Worm (Caenorhabditis elegans) whole organism, young adult: ENCODE results near the gene frh-1.
A peak's percentile ranks its signal among the peaks of the same experiment; 100 is the strongest.

Experiments
- F55B11.4 ChIP-seq: sonication (generic microtip); optimal IDR thresholded peaks from 2 replicates; lab custom pipeline; 2016; ENCODE audit warnings: missing compliant biosample characterization, missing genetic modification characterization, borderline replicate concordance; ENCODE audit not compliant: insufficient read depth
- F57A8.1 ChIP-seq: fragments of 200-800 bp; sonication (Bioruptor generic); optimal IDR thresholded peaks from 2 replicates; lab custom pipeline; 2018; ENCODE audit warnings: mild to moderate bottlenecking, missing genetic modification characterization, moderate library complexity, missing compliant biosample characterization
- Y56A3A.18 ChIP-seq: fragments of 200-800 bp; sonication (Bioruptor generic); IDR thresholded peaks from 2 replicates; pipeline ENCODE4 v1.3.6; 2022; ENCODE audit warnings: missing genetic modification reagents, missing genetic modification characterization, missing compliant biosample characterization
- ceh-58 ChIP-seq: fragments of 200-800 bp; sonication (Bioruptor generic); IDR thresholded peaks from 2 replicates; pipeline ENCODE4 v1.3.6; 2022; ENCODE audit warnings: missing genetic modification characterization, missing compliant biosample characterization
- dox-1 ChIP-seq: fragments of 200-800 bp; sonication (Bioruptor generic); IDR thresholded peaks from 2 replicates; pipeline ENCODE4 v1.3.6; 2022; ENCODE audit warnings: missing genetic modification reagents, missing genetic modification characterization, missing compliant biosample characterization
- ets-4 ChIP-seq: fragments of 200-800 bp; sonication (Bioruptor generic); optimal IDR thresholded peaks from 2 replicates; lab custom pipeline; 2018; ENCODE audit warnings: mild to moderate bottlenecking, missing genetic modification characterization, missing compliant biosample characterization
- hlh-12 ChIP-seq: sonication (generic microtip); optimal IDR thresholded peaks from 2 replicates; lab custom pipeline; 2016; ENCODE audit warnings: missing genetic modification characterization, missing compliant biosample characterization
- lag-1 ChIP-seq: fragments of 200-800 bp; sonication (Bioruptor generic); IDR thresholded peaks from 2 replicates; pipeline ENCODE4 v1.3.6; 2022; ENCODE audit warnings: missing genetic modification reagents, missing genetic modification characterization, missing compliant biosample characterization
- lin-35 ChIP-seq, 3 experiments: fragments of 150-350 bp in 2 of 3; sonication (generic microtip) in 1 of 3; optimal IDR thresholded peaks; 2 replicates each; lab custom pipeline; 2014 to 2018; ENCODE audit warnings: missing biosample characterization in 3 of 3, missing genetic modification characterization in 3 of 3, missing genetic modification reagents in 3 of 3
- nfya-1 ChIP-seq: sonication (generic microtip); optimal IDR thresholded peaks from 2 replicates; lab custom pipeline; 2017; ENCODE audit warnings: antibody characterized with exemption, missing compliant biosample characterization, missing genetic modification characterization, borderline replicate concordance; ENCODE audit not compliant: insufficient read depth
- nhr-90 ChIP-seq: sonication (generic microtip); optimal IDR thresholded peaks from 2 replicates; lab custom pipeline; 2016; ENCODE audit warnings: missing genotype, mild to moderate bottlenecking, missing genetic modification characterization, missing compliant biosample characterization
- snpc-4 ChIP-seq, 5 experiments: fragments of 150-350 bp in 1 of 5; sonication (generic microtip) in 4 of 5; optimal IDR thresholded peaks; 2 replicates each; lab custom pipeline; 2014 to 2018; ENCODE audit warnings: missing genetic modification characterization in 5 of 5, missing biosample characterization in 3 of 5, antibody characterized with exemption in 2 of 5, mild to moderate bottlenecking in 2 of 5, missing compliant biosample characterization in 2 of 5, missing genotype in 2 of 5, moderate library complexity in 2 of 5, missing genetic modification reagents in 1 of 5

DNA sequence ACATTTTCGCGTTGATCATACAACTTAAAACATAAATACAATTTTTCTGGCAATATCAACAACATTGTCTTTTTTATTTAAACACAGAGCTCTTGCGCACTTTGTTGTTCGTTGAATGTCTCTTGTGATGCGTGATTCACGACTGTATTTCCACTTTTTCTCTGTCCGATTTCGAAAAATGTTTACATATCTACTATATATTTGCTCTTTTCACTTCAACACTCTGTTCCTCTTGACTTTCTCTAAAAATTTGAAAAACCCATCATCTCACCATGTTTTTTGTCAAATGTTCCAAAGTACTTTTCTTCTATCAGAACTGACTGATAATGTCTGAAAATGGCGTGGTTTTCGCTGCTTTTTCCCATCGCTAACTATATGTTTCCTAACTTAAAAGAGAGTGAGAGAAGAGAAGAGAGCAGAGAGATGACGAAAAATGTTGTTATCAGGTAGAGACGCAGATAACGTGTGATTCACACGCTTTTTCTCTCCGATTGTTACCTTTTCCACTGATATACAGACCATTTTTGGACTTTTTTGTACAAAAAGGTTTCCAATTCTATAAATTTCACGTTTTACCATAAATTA, 5.2 kb upstream of the frh-1 start:
- TF ChIP-seq lag-1, result no peak
- TF ChIP-seq dox-1 (GFP tag; lab: Robert Waterston, UW), result 0 out of 2 replicates have a peak, but pooled peaks have one; percentile 41
- peak; percentile 43 for TF ChIP-seq ets-4 (GFP tag; lab: Kevin White, UChicago)
- no peak for TF ChIP-seq Y56A3A.18
- TF ChIP-seq snpc-4 (GFP tag; optimal IDR thresholded peaks at IDR 0.05; lab: Kevin White, UChicago), result no peak
- TF ChIP-seq snpc-4 (tag; optimal IDR thresholded peaks at IDR 0.05; lab: Kevin White, UChicago), result no peak
- no peak for TF ChIP-seq F55B11.4
- no peak for TF ChIP-seq ceh-58 (GFP tag; lab: Robert Waterston, UW)
- no peak for TF ChIP-seq lin-35 (GFP tag; optimal IDR thresholded peaks at IDR 0.05; lab: Kevin White, UChicago)
- no peak for TF ChIP-seq hlh-12
- no peak for TF ChIP-seq nfya-1 (tag; lab: Kevin White, UChicago)
- TF ChIP-seq F57A8.1 (GFP tag; lab: Kevin White, UChicago), result no peak
- no peak for TF ChIP-seq nhr-90 (tag; lab: Kevin White, UChicago)
